Comparison of ENCODE assay signal across 5 fruit fly cellular contexts in the genomic region with DNA sequence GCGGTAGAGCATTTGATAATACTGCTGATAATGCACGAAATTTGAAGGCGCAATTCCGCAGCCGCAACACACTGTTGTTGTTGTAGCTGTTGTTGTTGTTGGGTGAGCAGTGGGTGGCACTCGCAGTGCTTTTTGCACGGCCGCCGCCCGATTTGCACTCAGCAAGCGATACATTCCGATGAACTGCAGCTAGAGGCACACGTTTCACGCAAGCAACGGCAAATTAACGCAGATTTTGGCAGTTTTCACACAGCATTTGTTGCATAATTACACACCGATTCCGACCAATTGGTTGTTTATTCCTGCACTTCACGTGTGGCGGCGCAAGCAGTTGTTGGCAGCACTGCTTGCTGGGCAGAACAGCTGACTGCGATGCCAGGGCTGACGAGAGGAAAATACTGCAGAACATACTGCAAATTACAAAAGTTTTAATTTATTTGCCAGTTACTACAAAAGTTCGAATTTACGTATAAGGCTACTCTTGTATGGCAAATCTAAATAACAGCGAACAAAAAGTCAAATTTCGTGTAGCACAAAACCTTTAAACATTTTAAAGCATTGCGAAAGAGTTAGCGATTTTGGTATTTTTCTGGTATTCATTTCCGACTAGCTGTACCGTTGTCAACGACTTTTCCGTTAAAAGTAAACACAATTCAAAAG.
TF ChIP-seq lines count a peak whose summit lies in the region.

TSS of gene PolrMT (minus strand) at position 345 of the 660 bp plus-strand sequence.
TSS of gene CG14339 (plus strand) at position 512 of the 660 bp plus-strand sequence.

- TF ChIP-seq CTCF in whole organism, embryonic (GFP tag; optimal IDR thresholded peaks at IDR 0.05; lab: Kevin White, UChicago) = no peak

TF ChIP-seq in whole organism, 6 proteins besides CTCF, POLR2A, EP300 and RAD21:
- TF ChIP-seq Dll (optimal IDR thresholded peaks at IDR 0.05; lab: Kevin White, UChicago) = peak; percentile 0
- TF ChIP-seq EcR (GFP tag; optimal IDR thresholded peaks at IDR 0.05; lab: Kevin White, UChicago) = no peak
- no peak for TF ChIP-seq usp (GFP tag; optimal IDR thresholded peaks at IDR 0.05; lab: Kevin White, UChicago)
- TF ChIP-seq CG8478 (optimal IDR thresholded peaks at IDR 0.05; lab: Kevin White, UChicago) = no peak
TF ChIP-seq in whole organism: peak in this region for 1.

TF ChIP-seq in whole organism, adult, 20 proteins besides CTCF, POLR2A, EP300 and RAD21:
- no peak for TF ChIP-seq Clk (GFP tag; optimal IDR thresholded peaks at IDR 0.05; lab: Kevin White, UChicago)
- TF ChIP-seq kay (GFP tag; lab: Kevin White, UChicago; ENCODE audit: borderline replicate concordance) = no peak
- peak; percentile 9 for TF ChIP-seq CG33017 (tag; optimal IDR thresholded peaks at IDR 0.05; lab: Kevin White, UChicago)
- TF ChIP-seq CG7101 (tag; optimal IDR thresholded peaks at IDR 0.05; lab: Kevin White, UChicago) = no peak
- no peak for TF ChIP-seq toe (GFP tag; optimal IDR thresholded peaks at IDR 0.05; lab: Kevin White, UChicago)
- TF ChIP-seq cnc (optimal IDR thresholded peaks at IDR 0.05; lab: Kevin White, UChicago) = no peak
- peak; percentile 45 for TF ChIP-seq CG11617 (GFP tag; optimal IDR thresholded peaks at IDR 0.05; lab: Kevin White, UChicago)
- TF ChIP-seq tj (GFP tag; optimal IDR thresholded peaks at IDR 0.05; lab: Kevin White, UChicago) = peak; percentile 94
- no peak for TF ChIP-seq Hr96 (GFP tag; optimal IDR thresholded peaks at IDR 0.05; lab: Kevin White, UChicago)
- no peak for TF ChIP-seq CG14711 (tag; optimal IDR thresholded peaks at IDR 0.05; lab: Kevin White, UChicago)
- peak; percentile 45 for TF ChIP-seq bab1 (GFP tag; optimal IDR thresholded peaks at IDR 0.05; lab: Kevin White, UChicago)
- TF ChIP-seq Crg-1 (GFP tag; optimal IDR thresholded peaks at IDR 0.05; lab: Kevin White, UChicago) = peak; percentile 45
- TF ChIP-seq Mnt (GFP tag; optimal IDR thresholded peaks at IDR 0.05; lab: Kevin White, UChicago) = peak; percentile 97
- no peak for TF ChIP-seq CG1620 (GFP tag; optimal IDR thresholded peaks at IDR 0.05; lab: Kevin White, UChicago)
- TF ChIP-seq ovo (GFP tag; optimal IDR thresholded peaks at IDR 0.05; lab: Kevin White, UChicago) = peak; percentile 1
- no peak for TF ChIP-seq pad (GFP tag; optimal IDR thresholded peaks at IDR 0.05; lab: Kevin White, UChicago)
- peak; percentile 42 for TF ChIP-seq cic (GFP tag; optimal IDR thresholded peaks at IDR 0.05; lab: Kevin White, UChicago)
- peak; percentile 21 for TF ChIP-seq CG12768 (GFP tag; optimal IDR thresholded peaks at IDR 0.05; lab: Kevin White, UChicago)
- TF ChIP-seq CG5204 (GFP tag; optimal IDR thresholded peaks at IDR 0.05; lab: Kevin White, UChicago) = no peak
- no peak for TF ChIP-seq CG7045 (GFP tag; optimal IDR thresholded peaks at IDR 0.05; lab: Kevin White, UChicago)

TF ChIP-seq in whole organism, embryonic, 481 proteins besides CTCF, POLR2A, EP300 and RAD21 (continues in another document):
- TF ChIP-seq Ptx1 (GFP tag; IDR thresholded peaks at IDR 0.05; lab: Robert Waterston, UW) (no peak), CG7786 (GFP tag; optimal IDR thresholded peaks at IDR 0.05; lab: Kevin White, UChicago) (peak; percentile 56), cg (GFP tag; optimal IDR thresholded peaks at IDR 0.05; lab: Kevin White, UChicago) (no peak), Drgx (GFP tag; IDR thresholded peaks at IDR 0.05; lab: Robert Waterston, UW) (0 out of 2 replicates have a peak, but pooled peaks have one; percentile 23), CG6175 (GFP tag; IDR thresholded peaks at IDR 0.05; lab: Robert Waterston, UW) (no peak), nom (GFP tag; optimal IDR thresholded peaks at IDR 0.05; lab: Kevin White, UChicago) (no peak), so (GFP tag; IDR thresholded peaks at IDR 0.05; lab: Robert Waterston, UW) (no peak), lmd (GFP tag; IDR thresholded peaks at IDR 0.05; lab: Robert Waterston, UW) (no peak), CG9437 (GFP tag; optimal IDR thresholded peaks at IDR 0.05; lab: Kevin White, UChicago) (peak; percentile 46), CG14667 (GFP tag; IDR thresholded peaks at IDR 0.05; lab: Robert Waterston, UW) (no peak), Poxn (GFP tag; IDR thresholded peaks at IDR 0.05; lab: Robert Waterston, UW) (no peak), bsh (GFP tag; optimal IDR thresholded peaks at IDR 0.05; lab: Kevin White, UChicago) (no peak), Fer2 (tag; optimal IDR thresholded peaks at IDR 0.05; lab: Kevin White, UChicago) (no peak), z (GFP tag; IDR thresholded peaks at IDR 0.05; lab: Robert Waterston, UW) (no peak), Oaz (GFP tag; IDR thresholded peaks at IDR 0.05; lab: Robert Waterston, UW) (no peak), CG32767 (GFP tag; IDR thresholded peaks at IDR 0.05; lab: Robert Waterston, UW) (no peak), CG17186 (GFP tag; optimal IDR thresholded peaks at IDR 0.05; lab: Kevin White, UChicago) (no peak), CG4424 (GFP tag; optimal IDR thresholded peaks at IDR 0.05; lab: Kevin White, UChicago) (peak; percentile 42), sr (GFP tag; IDR thresholded peaks at IDR 0.05; lab: Robert Waterston, UW) (no peak), tx (GFP tag; optimal IDR thresholded peaks at IDR 0.05; lab: Kevin White, UChicago) (peak; percentile 17), chinmo (GFP tag; IDR thresholded peaks at IDR 0.05; lab: Robert Waterston, UW; ENCODE audit: partially characterized antibody) (peak; percentile 78; the same call in 1 of the 4 replicates)

TF ChIP-seq in whole organism, prepupa, 60 proteins besides CTCF, POLR2A, EP300 and RAD21:
- TF ChIP-seq CG11902 (GFP tag; optimal IDR thresholded peaks at IDR 0.05; lab: Kevin White, UChicago) (no peak), CG3032 (tag; optimal IDR thresholded peaks at IDR 0.05; lab: Kevin White, UChicago) (peak; percentile 1), vri (GFP tag; optimal IDR thresholded peaks at IDR 0.05; lab: Kevin White, UChicago) (peak; percentile 85), CG31627 (GFP tag; optimal IDR thresholded peaks at IDR 0.05; lab: Kevin White, UChicago) (peak; percentile 13), fkh (GFP tag; optimal IDR thresholded peaks at IDR 0.05; lab: Kevin White, UChicago) (peak; percentile 64), Hr39 (GFP tag; optimal IDR thresholded peaks at IDR 0.05; lab: Kevin White, UChicago) (peak; percentile 0), Hr4 (GFP tag; optimal IDR thresholded peaks at IDR 0.05; lab: Kevin White, UChicago) (no peak), esn (GFP tag; optimal IDR thresholded peaks at IDR 0.05; lab: Kevin White, UChicago) (peak; percentile 47)

TF ChIP-seq in whole organism, wandering third instar larva, 38 proteins besides CTCF, POLR2A, EP300 and RAD21:
- TF ChIP-seq Dif (GFP tag; optimal IDR thresholded peaks at IDR 0.05; lab: Kevin White, UChicago; ENCODE audit: partially characterized antibody) (no peak), N (GFP tag; optimal IDR thresholded peaks at IDR 0.05; lab: Kevin White, UChicago) (peak; percentile 51), woc (GFP tag; optimal IDR thresholded peaks at IDR 0.05; lab: Kevin White, UChicago) (no peak), Myc (optimal IDR thresholded peaks at IDR 0.05; lab: Kevin White, UChicago) (peak; percentile 6), dmrt93B (GFP tag; optimal IDR thresholded peaks at IDR 0.05; lab: Kevin White, UChicago) (no peak), psq (GFP tag; optimal IDR thresholded peaks at IDR 0.05; lab: Kevin White, UChicago) (no peak), tai (GFP tag; optimal IDR thresholded peaks at IDR 0.05; lab: Kevin White, UChicago) (no peak), br (GFP tag; optimal IDR thresholded peaks at IDR 0.05; lab: Kevin White, UChicago) (no peak), Dfd (GFP tag; optimal IDR thresholded peaks at IDR 0.05; lab: Kevin White, UChicago) (no peak), Rel (GFP tag; optimal IDR thresholded peaks at IDR 0.05; lab: Kevin White, UChicago) (no peak), Rel (tag; optimal IDR thresholded peaks at IDR 0.05; lab: Kevin White, UChicago) (peak; percentile 36), jim (GFP tag; optimal IDR thresholded peaks at IDR 0.05; lab: Kevin White, UChicago) (no peak), dl (GFP tag; optimal IDR thresholded peaks at IDR 0.05; lab: Kevin White, UChicago; ENCODE audit: insufficient read depth in 1 of 2, partially characterized antibody in 2 of 2) (no peak), fru (GFP tag; optimal IDR thresholded peaks at IDR 0.05; lab: Kevin White, UChicago) (no peak), dsf (GFP tag; optimal IDR thresholded peaks at IDR 0.05; lab: Kevin White, UChicago; ENCODE audit: borderline replicate concordance) (no peak), CG9705 (GFP tag; optimal IDR thresholded peaks at IDR 0.05; lab: Kevin White, UChicago) (no peak), Hr78 (GFP tag; optimal IDR thresholded peaks at IDR 0.05; lab: Kevin White, UChicago) (no peak), sage (GFP tag; optimal IDR thresholded peaks at IDR 0.05; lab: Kevin White, UChicago) (no peak), rgr (GFP tag; optimal IDR thresholded peaks at IDR 0.05; lab: Kevin White, UChicago) (peak; percentile 27), ey (GFP tag; optimal IDR thresholded peaks at IDR 0.05; lab: Kevin White, UChicago) (no peak), brk (GFP tag; optimal IDR thresholded peaks at IDR 0.05; lab: Kevin White, UChicago) (no peak), Sp1 (GFP tag; optimal IDR thresholded peaks at IDR 0.05; lab: Kevin White, UChicago) (no peak), Mio (GFP tag; optimal IDR thresholded peaks at IDR 0.05; lab: Kevin White, UChicago) (no peak), GATAd (GFP tag; optimal IDR thresholded peaks at IDR 0.05; lab: Kevin White, UChicago) (no peak), Abd-B (GFP tag; optimal IDR thresholded peaks at IDR 0.05; lab: Kevin White, UChicago) (no peak), foxo (GFP tag; optimal IDR thresholded peaks at IDR 0.05; lab: Kevin White, UChicago) (no peak), lola (GFP tag; optimal IDR thresholded peaks at IDR 0.05; lab: Kevin White, UChicago) (no peak)
